2 worm cellular contexts compared by ENCODE assay signal in genomic region chrX:3979146-3979545, ce11.
TF ChIP-seq lines count a peak whose summit lies in the region.

No protein-coding gene starts in this region.

TF ChIP-seq in whole organism, L4 larva, 104 proteins besides CTCF, POLR2A, EP300 and RAD21:
- TF ChIP-seq aha-1 (tag; lab: Kevin White, UChicago) (peak; percentile 56), unc-62 (GFP tag; optimal IDR thresholded peaks at IDR 0.05 in 1 of 2; lab: Kevin White, UChicago) (peak in 1 of 2 experiments; percentile 53), unc-62 (tag; optimal IDR thresholded peaks at IDR 0.05; lab: Kevin White, UChicago) (no peak), daf-16 (GFP tag; optimal IDR thresholded peaks at IDR 0.05; lab: Kevin White, UChicago) (no peak), daf-16 (tag; optimal IDR thresholded peaks at IDR 0.05; lab: Kevin White, UChicago) (no peak)

TF ChIP-seq in whole organism, mixed stage, embryonic, 35 proteins besides CTCF, POLR2A, EP300 and RAD21:
- TF ChIP-seq tbx-8 (GFP tag; optimal IDR thresholded peaks at IDR 0.05; lab: Kevin White, UChicago) (no peak), ces-1 (GFP tag; optimal IDR thresholded peaks at IDR 0.05; lab: Kevin White, UChicago) (peak; percentile 66)
TF ChIP-seq in whole organism, mixed stage, embryonic: peak in this region for 1.

Comparison
In these comparisons a context has a peak if more than half of its experiments do, and no peak if none do; other contexts are left out.
1. Of the 12 proteins assayed by ChIP-seq in both whole organism, L4 larva and whole organism, mixed stage, embryonic: peak only in whole organism, L4 larva: none; only in whole organism, mixed stage, embryonic: ces-1; in both: none; in neither: 10; mixed calls (peak in some experiments, not most) for 1.